Fruit fly (Drosophila melanogaster): ENCODE data around the gene rdgB.

- TF ChIP-seq Adf1 (GFP tag; IDR thresholded peaks at IDR 0.05): no peak
- TF ChIP-seq CTCF (GFP tag; optimal IDR thresholded peaks at IDR 0.05): no peak
- peak; percentile 5 for TF ChIP-seq ATbp (GFP tag; optimal IDR thresholded peaks at IDR 0.05)
- TF ChIP-seq zen (tag; optimal IDR thresholded peaks at IDR 0.05): no peak
- no peak for TF ChIP-seq tx (GFP tag; optimal IDR thresholded peaks at IDR 0.05)
- 0 out of 3 replicates have a peak, but pooled peaks have one; percentile 46 for TF ChIP-seq CG11695 (GFP tag; IDR thresholded peaks at IDR 0.05)
- TF ChIP-seq hth (optimal IDR thresholded peaks at IDR 0.05): no peak
- TF ChIP-seq pita (GFP tag; optimal IDR thresholded peaks at IDR 0.05): no peak
These were observed 55.0 kb downstream of the rdgB start for dm6 chrX:13817418-13818171.
